Worm (Caenorhabditis elegans): ENCODE results near the gene sar-1.
A peak's percentile ranks its signal among the peaks of the same experiment; 100 is the strongest.

ce11 chrIV:4470885-4471772, 42.0 kb downstream of the sar-1 start:
- TF ChIP-seq mab-5 (tag; optimal IDR thresholded peaks at IDR 0.05) (no peak), lin-39 (tag; optimal IDR thresholded peaks at IDR 0.05) (no peak), nhr-129 (tag; optimal IDR thresholded peaks at IDR 0.05) (peak; percentile 69), lsy-2 (tag; optimal IDR thresholded peaks at IDR 0.05) (peak in 1 of 2 experiments; percentile 28), nhr-237 (tag; optimal IDR thresholded peaks at IDR 0.05) (no peak), peb-1 (tag; optimal IDR thresholded peaks at IDR 0.05) (no peak), R02D3.7 (tag; optimal IDR thresholded peaks at IDR 0.05) (no peak), nhr-12 (tag; optimal IDR thresholded peaks at IDR 0.05) (no peak), mbf-1 (tag; optimal IDR thresholded peaks at IDR 0.05) (no peak), blmp-1 (tag; optimal IDR thresholded peaks at IDR 0.05; ENCODE audit: insufficient read depth) (no peak), nhr-6 (tag; optimal IDR thresholded peaks at IDR 0.05) (no peak), dmd-4 (tag; optimal IDR thresholded peaks at IDR 0.05) (no peak), snpc-4 (tag; optimal IDR thresholded peaks at IDR 0.05) (no peak)
